Worm (Caenorhabditis elegans) whole organism, L2 larva: ENCODE results near the gene F54B3.2.

Source experiments
- C34F6.9 ChIP-seq: fragments of 150-350 bp; optimal IDR thresholded peaks from 2 replicates; lab custom pipeline; 2014; ENCODE audit warnings: missing biosample characterization, missing genetic modification characterization
- F13H6.1 ChIP-seq: sonication (generic microtip); optimal IDR thresholded peaks from 2 replicates; lab custom pipeline; 2016; ENCODE audit warnings: missing genetic modification characterization, missing compliant biosample characterization
- R02D3.7 ChIP-seq: fragments of 150-350 bp; optimal IDR thresholded peaks from 2 replicates; lab custom pipeline; 2014; ENCODE audit warnings: missing biosample characterization, missing genetic modification characterization
- ZK546.5 ChIP-seq: sonication (generic microtip); optimal IDR thresholded peaks from 2 replicates; lab custom pipeline; 2017; ENCODE audit warnings: missing biosample characterization, missing genetic modification characterization
- alr-1 ChIP-seq: fragments of 150-350 bp; optimal IDR thresholded peaks from 2 replicates; lab custom pipeline; 2014; ENCODE audit warnings: missing biosample characterization, missing genetic modification characterization
- ama-1 ChIP-seq: fragments of 150-350 bp; optimal IDR thresholded peaks from 2 replicates; lab custom pipeline; 2018; ENCODE audit warnings: inconsistent platforms
- blmp-1 ChIP-seq: sonication (generic microtip); optimal IDR thresholded peaks from 2 replicates; lab custom pipeline; 2017; ENCODE audit warnings: missing genetic modification characterization, mild to moderate bottlenecking, missing compliant biosample characterization, antibody characterized with exemption, moderate library complexity; ENCODE audit not compliant: insufficient read depth
- ceh-16 ChIP-seq: fragments of 150-350 bp; optimal IDR thresholded peaks from 2 replicates; lab custom pipeline; 2014; ENCODE audit warnings: missing biosample characterization, missing genetic modification characterization
- ceh-82 ChIP-seq: fragments of 150-350 bp; optimal IDR thresholded peaks from 2 replicates; lab custom pipeline; 2014; ENCODE audit warnings: missing biosample characterization, missing genetic modification characterization
- crh-2 ChIP-seq: sonication (generic microtip); optimal IDR thresholded peaks from 2 replicates; lab custom pipeline; 2017; ENCODE audit warnings: missing biosample characterization, missing genetic modification characterization
- dmd-4 ChIP-seq: sonication (generic microtip); optimal IDR thresholded peaks from 2 replicates; lab custom pipeline; 2017; ENCODE audit warnings: missing biosample characterization, missing genetic modification characterization
- egl-27 ChIP-seq: sonication (generic microtip); optimal IDR thresholded peaks from 3 replicates; lab custom pipeline; 2017; ENCODE audit warnings: missing biosample characterization, missing genetic modification reagents, missing genetic modification characterization
- elt-1 ChIP-seq: fragments of 150-350 bp; optimal IDR thresholded peaks from 2 replicates; lab custom pipeline; 2014; ENCODE audit warnings: missing biosample characterization, missing genetic modification characterization
- fos-1 ChIP-seq: fragments of 150-350 bp; optimal IDR thresholded peaks from 2 replicates; lab custom pipeline; 2014; ENCODE audit warnings: missing biosample characterization, missing genetic modification characterization
- gmeb-1 ChIP-seq: fragments of 150-350 bp; optimal IDR thresholded peaks from 2 replicates; lab custom pipeline; 2014; ENCODE audit warnings: missing biosample characterization, missing genetic modification characterization
- lin-11 ChIP-seq: fragments of 150-350 bp; sonication (generic microtip); optimal IDR thresholded peaks from 2 replicates; lab custom pipeline; 2014; ENCODE audit warnings: missing biosample characterization, missing genetic modification characterization, inconsistent platforms, mixed read lengths
- lin-13 ChIP-seq: fragments of 150-350 bp; optimal IDR thresholded peaks from 2 replicates; lab custom pipeline; 2014; ENCODE audit warnings: missing biosample characterization, missing genetic modification reagents, missing genetic modification characterization
- lin-39 ChIP-seq: fragments of 150-350 bp; optimal IDR thresholded peaks from 2 replicates; lab custom pipeline; 2014; ENCODE audit warnings: missing biosample characterization, missing genetic modification reagents, missing genetic modification characterization
- mbf-1 ChIP-seq: sonication (generic microtip); optimal IDR thresholded peaks from 2 replicates; lab custom pipeline; 2017; ENCODE audit warnings: missing biosample characterization, missing genetic modification characterization
- mdl-1 ChIP-seq, 2 experiments: fragments of 150-350 bp in 1 of 2; sonication (generic microtip) in 1 of 2; optimal IDR thresholded peaks; 2 replicates each; lab custom pipeline; 2017; ENCODE audit warnings: missing biosample characterization in 2 of 2, missing genetic modification characterization in 2 of 2
- nhr-10 ChIP-seq: sonication (generic microtip); optimal IDR thresholded peaks from 2 replicates; lab custom pipeline; 2017; ENCODE audit warnings: missing biosample characterization, missing genetic modification characterization
- nhr-11 ChIP-seq: fragments of 150-350 bp; optimal IDR thresholded peaks from 2 replicates; lab custom pipeline; 2014; ENCODE audit warnings: missing biosample characterization, missing genetic modification characterization
- nhr-12 ChIP-seq: fragments of 150-350 bp; optimal IDR thresholded peaks from 2 replicates; lab custom pipeline; 2014; ENCODE audit warnings: missing biosample characterization, missing genetic modification characterization
- nhr-129 ChIP-seq: fragments of 150-350 bp; optimal IDR thresholded peaks from 2 replicates; lab custom pipeline; 2014; ENCODE audit warnings: missing biosample characterization, missing genetic modification characterization
- nhr-23 ChIP-seq: fragments of 150-350 bp; optimal IDR thresholded peaks from 2 replicates; lab custom pipeline; 2014; ENCODE audit warnings: missing biosample characterization, missing genetic modification reagents, missing genetic modification characterization
- nhr-25 ChIP-seq: fragments of 150-350 bp; sonication (generic microtip); optimal IDR thresholded peaks from 3 replicates; lab custom pipeline; 2014; ENCODE audit warnings: missing biosample characterization, missing genetic modification characterization
- nhr-6 ChIP-seq: fragments of 150-350 bp; optimal IDR thresholded peaks from 2 replicates; lab custom pipeline; 2014; ENCODE audit warnings: missing biosample characterization, missing genetic modification characterization
- peb-1 ChIP-seq: fragments of 150-350 bp; optimal IDR thresholded peaks from 2 replicates; lab custom pipeline; 2014; ENCODE audit warnings: missing biosample characterization, missing genetic modification characterization
- sem-4 ChIP-seq: fragments of 150-350 bp; optimal IDR thresholded peaks from 2 replicates; lab custom pipeline; 2014; ENCODE audit warnings: missing biosample characterization, missing genetic modification reagents, missing genetic modification characterization
- skn-1 ChIP-seq: sonication (generic microtip); optimal IDR thresholded peaks from 2 replicates; lab custom pipeline; 2017; ENCODE audit warnings: missing biosample characterization, missing genetic modification characterization
- sma-3 ChIP-seq: sonication (generic microtip); optimal IDR thresholded peaks from 2 replicates; lab custom pipeline; 2016; ENCODE audit warnings: missing genetic modification reagents, missing genetic modification characterization, missing compliant biosample characterization
- sma-9 ChIP-seq, 2 experiments: fragments of 150-350 bp in 1 of 2; sonication (generic microtip) in 1 of 2; optimal IDR thresholded peaks; 2 replicates each; lab custom pipeline; 2014 to 2016; ENCODE audit warnings: missing genetic modification characterization in 2 of 2, mild to moderate bottlenecking in 1 of 2, missing biosample characterization in 1 of 2, missing compliant biosample characterization in 1 of 2, missing genetic modification reagents in 1 of 2, moderate library complexity in 1 of 2
- unc-39 ChIP-seq: fragments of 150-350 bp; optimal IDR thresholded peaks from 2 replicates; lab custom pipeline; 2014; ENCODE audit warnings: missing biosample characterization, missing genetic modification characterization
- zag-1 ChIP-seq: fragments of 150-350 bp; optimal IDR thresholded peaks from 2 replicates; lab custom pipeline; 2014; ENCODE audit warnings: missing biosample characterization, missing genetic modification characterization
- ztf-1 ChIP-seq: fragments of 200-800 bp; sonication (Bioruptor generic); conservative IDR thresholded peaks from 2 replicates; pipeline ENCODE4 v1.3.6; 2022; ENCODE audit warnings: missing genetic modification characterization, missing compliant biosample characterization
- ztf-11 ChIP-seq: sonication (generic microtip); optimal IDR thresholded peaks from 2 replicates; lab custom pipeline; 2017; ENCODE audit warnings: missing biosample characterization, missing genetic modification characterization
- ztf-4 ChIP-seq: fragments of 150-350 bp; optimal IDR thresholded peaks from 2 replicates; lab custom pipeline; 2014; ENCODE audit warnings: missing biosample characterization, missing genetic modification characterization

F54B3.2 gene

ce11 chrII:10234398-10234797 lies 35.6 kb downstream of the F54B3.2 start, which contains the start of gene ubxn-5:
Gene ubxn-5 (minus strand): TSS chrII:10234498.
- TF ChIP-seq nhr-25 (tag; lab: Kevin White, UChicago): no peak
- no peak for TF ChIP-seq ztf-11 (tag; lab: Kevin White, UChicago)
- no peak for TF ChIP-seq alr-1 (tag; lab: Kevin White, UChicago)
- no peak for TF ChIP-seq ceh-82
- no peak for TF ChIP-seq blmp-1 (tag; lab: Kevin White, UChicago)
- TF ChIP-seq egl-27 (tag; lab: Kevin White, UChicago): no peak

ce11 chrII:10231874-10232273 lies 38.1 kb downstream of the F54B3.2 start:
- TF ChIP-seq fos-1 (tag; lab: Kevin White, UChicago): peak; percentile 39
- no peak for TF ChIP-seq C34F6.9 (tag; lab: Kevin White, UChicago)
- TF ChIP-seq F13H6.1 (tag; lab: Kevin White, UChicago): no peak

ce11 chrII:10230972-10231371 lies 39.0 kb downstream of the F54B3.2 start, which contains the start of gene T01E8.8:
Gene T01E8.8 (plus strand): TSS chrII:10231272.
- TF ChIP-seq peb-1 (no peak), nhr-12 (tag; lab: Kevin White, UChicago) (no peak), ceh-82 (no peak), blmp-1 (tag; lab: Kevin White, UChicago) (no peak), nhr-6 (tag; lab: Kevin White, UChicago) (no peak), sma-9 (GFP tag; optimal IDR thresholded peaks at IDR 0.05; lab: Kevin White, UChicago) (no peak), sma-9 (tag; optimal IDR thresholded peaks at IDR 0.05; lab: Kevin White, UChicago) (no peak), sem-4 (tag; lab: Kevin White, UChicago) (no peak), unc-39 (tag; lab: Kevin White, UChicago) (no peak), dmd-4 (tag; lab: Kevin White, UChicago) (no peak)

ce11 chrII:10227030-10227429 lies 42.9 kb downstream of the F54B3.2 start, which contains the start of gene srh-135:
Gene srh-135 (minus strand): TSS chrII:10227130.
- TF ChIP-seq ama-1 (lab: Kevin White, UChicago) (no peak), ztf-1 (GFP tag; lab: Robert Waterston, UW) (no peak), ceh-82 (no peak), R02D3.7 (tag; lab: Kevin White, UChicago) (no peak), sma-3 (GFP tag; lab: Kevin White, UChicago) (no peak), nhr-10 (tag; lab: Kevin White, UChicago) (no peak), mdl-1 (tag; optimal IDR thresholded peaks at IDR 0.05; lab: Kevin White, UChicago) (no peak), nhr-129 (no peak), ceh-16 (no peak), nhr-23 (tag; lab: Kevin White, UChicago) (no peak), lin-39 (tag; lab: Kevin White, UChicago) (no peak), sem-4 (tag; lab: Kevin White, UChicago) (no peak), elt-1 (tag; lab: Kevin White, UChicago) (no peak), mbf-1 (no peak), blmp-1 (tag; lab: Kevin White, UChicago) (no peak), C34F6.9 (tag; lab: Kevin White, UChicago) (no peak), lin-11 (no peak), zag-1 (tag; lab: Kevin White, UChicago) (no peak), nhr-6 (tag; lab: Kevin White, UChicago) (no peak)

- no peak for TF ChIP-seq dmd-4 (tag; lab: Kevin White, UChicago)
- TF ChIP-seq nhr-10 (tag; lab: Kevin White, UChicago): no peak
- TF ChIP-seq nhr-25 (tag; lab: Kevin White, UChicago): no peak
- no peak for TF ChIP-seq ztf-4
- no peak for TF ChIP-seq lin-13 (GFP tag; lab: Kevin White, UChicago)
Measured at ce11 chrII:10222577-10222976, 47.4 kb downstream of the F54B3.2 start, which contains the start of gene plc-3. Gene plc-3 (plus strand): TSS chrII:10222877.

ce11 chrII:10221627-10222026 lies 48.3 kb downstream of the F54B3.2 start:
- TF ChIP-seq sma-9 (GFP tag; optimal IDR thresholded peaks at IDR 0.05; lab: Kevin White, UChicago): peak; percentile 45
- TF ChIP-seq sma-9 (tag; optimal IDR thresholded peaks at IDR 0.05; lab: Kevin White, UChicago): no peak
- TF ChIP-seq gmeb-1 (tag; lab: Kevin White, UChicago): peak; percentile 11
- no peak for TF ChIP-seq ZK546.5 (tag; lab: Kevin White, UChicago)
- no peak for TF ChIP-seq ztf-11 (tag; lab: Kevin White, UChicago)
- TF ChIP-seq fos-1 (tag; lab: Kevin White, UChicago): peak; percentile 94
- TF ChIP-seq skn-1 (tag; lab: Kevin White, UChicago): peak; percentile 65
- no peak for TF ChIP-seq nhr-11 (tag; lab: Kevin White, UChicago)
- no peak for TF ChIP-seq ztf-4
- peak; percentile 33 for TF ChIP-seq crh-2 (tag; lab: Kevin White, UChicago)
- no peak for TF ChIP-seq nhr-129
- no peak for TF ChIP-seq unc-39 (tag; lab: Kevin White, UChicago)
